Fruit fly (Drosophila melanogaster): ENCODE results near the gene t-Grip91.

Gene t-Grip91

DNA sequence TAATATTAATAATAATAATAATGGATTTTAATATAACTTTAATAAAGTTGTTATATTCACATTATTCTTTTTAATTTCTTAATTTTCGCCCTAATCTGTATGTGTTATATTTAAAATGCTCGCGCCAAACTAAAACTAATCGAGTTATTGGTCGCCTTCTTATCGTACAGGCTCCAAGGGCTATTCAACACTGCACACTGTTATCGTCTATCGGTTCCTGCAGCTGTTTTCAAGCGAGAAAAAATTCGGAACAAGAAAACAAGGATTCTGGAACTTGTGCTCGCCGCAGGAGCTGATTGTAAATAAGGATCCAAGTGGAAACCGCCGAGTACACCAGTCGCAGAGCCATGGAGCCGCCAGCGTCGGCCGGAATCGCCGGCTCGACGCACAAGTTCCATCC lies 19.9 kb upstream of the t-Grip91 start, which contains the start of gene CG3793 (continued):
- TF ChIP-seq CG17568 (GFP tag; optimal IDR thresholded peaks at IDR 0.05) (no peak), sug (tag; optimal IDR thresholded peaks at IDR 0.05) (no peak), phol (tag; optimal IDR thresholded peaks at IDR 0.05) (no peak), pb (GFP tag; optimal IDR thresholded peaks at IDR 0.05) (no peak), PHDP (tag; optimal IDR thresholded peaks at IDR 0.05) (no peak), Stat92E (GFP tag; optimal IDR thresholded peaks at IDR 0.05) (no peak), stwl (tag; optimal IDR thresholded peaks at IDR 0.05) (peak; percentile 69), CG6683 (GFP tag; optimal IDR thresholded peaks at IDR 0.05) (no peak), CG12236 (GFP tag; optimal IDR thresholded peaks at IDR 0.05) (no peak), exex (tag; optimal IDR thresholded peaks at IDR 0.05) (no peak), Nf-YC (tag; optimal IDR thresholded peaks at IDR 0.05) (no peak), CG10321 (GFP tag; IDR thresholded peaks at IDR 0.05) (no peak), CrebB (tag; optimal IDR thresholded peaks at IDR 0.05) (no peak), CG4328 (GFP tag; optimal IDR thresholded peaks at IDR 0.05) (no peak), CG30403 (GFP tag; optimal IDR thresholded peaks at IDR 0.05) (no peak), E2f1 (GFP tag; IDR thresholded peaks at IDR 0.05) (no peak), gce (GFP tag; IDR thresholded peaks at IDR 0.05) (no peak), Ada2b (GFP tag; IDR thresholded peaks at IDR 0.05) (no peak), CG7963 (GFP tag; IDR thresholded peaks at IDR 0.05; ENCODE audit: partially characterized antibody) (peak; percentile 69), sna (GFP tag; IDR thresholded peaks at IDR 0.05; ENCODE audit: partially characterized antibody) (peak; percentile 30; the same call in 1 of the 2 replicates), CG13775 (GFP tag; optimal IDR thresholded peaks at IDR 0.05) (no peak), sob (GFP tag; IDR thresholded peaks at IDR 0.05) (0 out of 2 replicates have a peak, but pooled peaks have one; percentile 5), ind (GFP tag; optimal IDR thresholded peaks at IDR 0.05) (no peak), CG14441 (GFP tag; IDR thresholded peaks at IDR 0.05) (no peak), CG1602 (GFP tag; optimal IDR thresholded peaks at IDR 0.05) (no peak), HLH54F (GFP tag; optimal IDR thresholded peaks at IDR 0.05) (no peak), Med (GFP tag) (peak; percentile 75), hb (GFP tag; IDR thresholded peaks at IDR 0.05; ENCODE audit: partially characterized antibody) (peak; percentile 65; the same call in 2 of the 3 replicates), CG6654 (GFP tag; optimal IDR thresholded peaks at IDR 0.05) (no peak), rib (GFP tag; IDR thresholded peaks at IDR 0.05) (no peak), CG4282 (GFP tag; optimal IDR thresholded peaks at IDR 0.05) (no peak), CkIIα-i1 (GFP tag; IDR thresholded peaks at IDR 0.05) (no peak), C15 (GFP tag; IDR thresholded peaks at IDR 0.05) (no peak), hbn (GFP tag; IDR thresholded peaks at IDR 0.05; ENCODE audit: partially characterized antibody) (peak; percentile 45), Myb (GFP tag; optimal IDR thresholded peaks at IDR 0.05) (no peak), Jarid2 (GFP tag; optimal IDR thresholded peaks at IDR 0.05) (no peak), CG8290 (GFP tag; optimal IDR thresholded peaks at IDR 0.05) (no peak), CG8290 (tag; optimal IDR thresholded peaks at IDR 0.05) (peak in 1 of 2 experiments; percentile 74), Bgb (GFP tag; IDR thresholded peaks at IDR 0.05; ENCODE audit: partially characterized antibody) (0 out of 2 replicates have a peak, but pooled peaks have one; percentile 31), CG3281 (GFP tag; optimal IDR thresholded peaks at IDR 0.05) (no peak), CG8359 (GFP tag; optimal IDR thresholded peaks at IDR 0.05; ENCODE audit: borderline replicate concordance) (no peak), hth (optimal IDR thresholded peaks at IDR 0.05) (no peak), CG7745 (tag; optimal IDR thresholded peaks at IDR 0.05) (no peak), CG2199 (GFP tag; IDR thresholded peaks at IDR 0.05) (no peak), Sry-δ (GFP tag; optimal IDR thresholded peaks at IDR 0.05) (peak; percentile 13), CG3163 (GFP tag; optimal IDR thresholded peaks at IDR 0.05) (no peak), CG13287 (GFP tag; IDR thresholded peaks at IDR 0.05; ENCODE audit: partially characterized antibody) (peak; percentile 61), tna (GFP tag; IDR thresholded peaks at IDR 0.05; ENCODE audit: partially characterized antibody) (peak; percentile 83), Hr51 (GFP tag; optimal IDR thresholded peaks at IDR 0.05) (no peak), zen2 (GFP tag; IDR thresholded peaks at IDR 0.05; ENCODE audit: partially characterized antibody) (peak; percentile 57; the same call in 2 of the 3 replicates), CG3995 (GFP tag; optimal IDR thresholded peaks at IDR 0.05) (no peak)
